Fruit fly (Drosophila melanogaster) Kc167 (cell line): ENCODE results near the gene CG33181.

ENCODE experiments used
- Myc ChIP-seq: fragments of >200 bp; optimal IDR thresholded peaks from 2 replicates; lab custom pipeline; 2017; ENCODE audit warnings: missing external identifiers
- Sin3A ChIP-seq: fragments of >200 bp; optimal IDR thresholded peaks from 2 replicates; lab custom pipeline; 2018; ENCODE audit warnings: missing external identifiers
- h ChIP-seq: fragments of >200 bp; optimal IDR thresholded peaks from 3 replicates; lab custom pipeline; 2018; ENCODE audit warnings: missing external identifiers
- insv ChIP-seq: fragments of >200 bp; optimal IDR thresholded peaks from 3 replicates; lab custom pipeline; 2018; ENCODE audit warnings: missing external identifiers
- psq ChIP-seq: fragments of >200 bp; optimal IDR thresholded peaks from 2 replicates; lab custom pipeline; 2017; ENCODE audit warnings: missing external identifiers

DNA sequence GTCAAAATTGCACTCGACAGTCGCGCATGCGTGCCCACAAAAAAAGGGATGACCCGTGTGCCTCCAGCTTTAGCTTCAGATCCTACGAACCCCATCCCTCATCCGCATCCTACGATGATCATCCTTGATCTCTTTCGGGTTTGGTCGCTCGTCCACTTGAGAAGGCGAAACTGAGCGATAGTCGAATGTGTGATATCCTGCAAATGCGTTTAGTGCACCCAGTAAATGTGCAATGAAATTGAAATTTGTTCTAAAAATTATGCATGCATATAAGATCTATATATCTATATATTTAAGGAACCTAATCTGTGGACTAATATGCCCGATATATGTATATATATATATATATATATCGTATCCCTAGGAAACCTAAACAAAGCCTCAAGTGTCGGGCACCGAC, 44.9 kb upstream of the CG33181 start:
- TF ChIP-seq h (no peak), insv (lab: Kevin White, UChicago) (no peak), Sin3A (lab: Kevin White, UChicago) (no peak), psq (lab: Kevin White, UChicago) (no peak), Myc (lab: Kevin White, UChicago) (no peak)
